Worm (Caenorhabditis elegans) whole organism, young adult: Measurements from ENCODE around the gene miga-1.

Source experiments
- B0035.1 ChIP-seq: sonication (generic microtip); optimal IDR thresholded peaks from 2 replicates; lab custom pipeline; 2016; ENCODE audit warnings: missing genetic modification characterization, mild to moderate bottlenecking, missing compliant biosample characterization, missing genotype, missing genetic modification reagents
- B0261.1 ChIP-seq: sonication (generic microtip); optimal IDR thresholded peaks from 2 replicates; lab custom pipeline; 2016; ENCODE audit warnings: mild to moderate bottlenecking, missing genetic modification characterization, moderate library complexity, missing compliant biosample characterization
- B0336.3 ChIP-seq: fragments of 200-800 bp; sonication (Bioruptor generic); IDR thresholded peaks from 2 replicates; pipeline ENCODE4 v1.3.6; 2022; ENCODE audit warnings: missing genetic modification characterization, missing compliant biosample characterization
- F22D6.2 ChIP-seq: sonication (generic microtip); optimal IDR thresholded peaks from 2 replicates; lab custom pipeline; 2016; ENCODE audit warnings: mild to moderate bottlenecking, missing genetic modification characterization, missing compliant biosample characterization
- F23B12.7 ChIP-seq: sonication (generic microtip); optimal IDR thresholded peaks from 2 replicates; lab custom pipeline; 2017; ENCODE audit warnings: missing genetic modification characterization, mild to moderate bottlenecking, missing compliant biosample characterization, antibody characterized with exemption, moderate library complexity; ENCODE audit not compliant: insufficient read depth
- F37B4.10 ChIP-seq: fragments of 200-800 bp; sonication (Bioruptor generic); IDR thresholded peaks from 2 replicates; pipeline ENCODE4 v1.3.6; 2022; ENCODE audit warnings: missing genetic modification characterization, missing compliant biosample characterization
- F39B2.1 ChIP-seq: fragments of 200-800 bp; sonication (Bioruptor generic); IDR thresholded peaks from 2 replicates; pipeline ENCODE4 v1.3.6; 2022; ENCODE audit warnings: missing genetic modification reagents, missing genetic modification characterization, missing compliant biosample characterization
- F49E8.2 ChIP-seq: sonication (generic microtip); optimal IDR thresholded peaks from 3 replicates; lab custom pipeline; 2017; ENCODE audit warnings: missing genetic modification characterization, mild to moderate bottlenecking, missing compliant biosample characterization, antibody characterized with exemption, moderate library complexity; ENCODE audit not compliant: insufficient read depth
- Y53G8AR.9 ChIP-seq: fragments of 200-800 bp; sonication (Bioruptor generic); conservative IDR thresholded peaks from 2 replicates; pipeline ENCODE4 v1.3.6; 2022; ENCODE audit warnings: missing genetic modification reagents, missing genetic modification characterization, missing compliant biosample characterization
- Y56A3A.18 ChIP-seq: fragments of 200-800 bp; sonication (Bioruptor generic); IDR thresholded peaks from 2 replicates; pipeline ENCODE4 v1.3.6; 2022; ENCODE audit warnings: missing genetic modification reagents, missing genetic modification characterization, missing compliant biosample characterization
- atf-7 ChIP-seq: sonication (generic microtip); optimal IDR thresholded peaks from 2 replicates; lab custom pipeline; 2017; ENCODE audit warnings: mild to moderate bottlenecking, missing genetic modification characterization, missing compliant biosample characterization
- attf-3 ChIP-seq: fragments of 200-800 bp; sonication (Bioruptor generic); conservative IDR thresholded peaks from 2 replicates; pipeline ENCODE4 v1.3.6; 2022; ENCODE audit warnings: missing genetic modification reagents, missing genetic modification characterization, missing compliant biosample characterization
- attf-5 ChIP-seq: fragments of 200-800 bp; sonication (Bioruptor generic); optimal IDR thresholded peaks from 2 replicates; lab custom pipeline; 2018; ENCODE audit warnings: mild to moderate bottlenecking, missing genetic modification characterization, missing compliant biosample characterization
- attf-6 ChIP-seq: fragments of 200-800 bp; sonication (Bioruptor generic); IDR thresholded peaks from 2 replicates; pipeline ENCODE4 v1.3.6; 2022; ENCODE audit warnings: missing genetic modification reagents, missing genetic modification characterization, missing compliant biosample characterization
- cebp-1 ChIP-seq, 2 experiments: fragments of 200-800 bp in 1 of 2; sonication (Bioruptor generic) in 1 of 2; sonication (generic microtip) in 1 of 2; IDR thresholded peaks in 1 of 2; optimal IDR thresholded peaks in 1 of 2; 2 replicates each; pipeline versions ENCODE4 v1.3.6 to Lab custom; 2017 to 2022; ENCODE audit warnings: missing compliant biosample characterization in 2 of 2, missing genetic modification characterization in 2 of 2, mild to moderate bottlenecking in 1 of 2, missing genetic modification reagents in 1 of 2, moderate library complexity in 1 of 2
- cebp-2 ChIP-seq: fragments of 200-800 bp; sonication (Bioruptor generic); IDR thresholded peaks from 2 replicates; pipeline ENCODE4 v1.3.6; 2022; ENCODE audit warnings: missing genetic modification characterization, missing compliant biosample characterization
- ceh-40 ChIP-seq: fragments of 200-800 bp; sonication (Bioruptor generic); IDR thresholded peaks from 2 replicates; pipeline ENCODE4 v1.3.6; 2022; ENCODE audit warnings: missing genetic modification characterization, missing compliant biosample characterization
- dox-1 ChIP-seq: fragments of 200-800 bp; sonication (Bioruptor generic); IDR thresholded peaks from 2 replicates; pipeline ENCODE4 v1.3.6; 2022; ENCODE audit warnings: missing genetic modification reagents, missing genetic modification characterization, missing compliant biosample characterization
- dpl-1 ChIP-seq: fragments of 150-350 bp; optimal IDR thresholded peaks from 2 replicates; lab custom pipeline; 2014; ENCODE audit warnings: missing biosample characterization, missing genetic modification reagents, missing genetic modification characterization
- efl-1 ChIP-seq: fragments of 150-350 bp; optimal IDR thresholded peaks from 2 replicates; lab custom pipeline; 2014; ENCODE audit warnings: missing biosample characterization, missing genetic modification reagents, missing genetic modification characterization
- ekl-4 ChIP-seq: fragments of 200-800 bp; sonication (Bioruptor generic); IDR thresholded peaks from 2 replicates; pipeline ENCODE4 v1.3.6; 2022; ENCODE audit warnings: missing genetic modification reagents, missing genetic modification characterization, missing compliant biosample characterization
- hmg-20 ChIP-seq: fragments of 200-800 bp; sonication (Bioruptor generic); IDR thresholded peaks from 2 replicates; pipeline ENCODE4 v1.3.6; 2022; ENCODE audit warnings: missing genetic modification reagents, missing genetic modification characterization, missing compliant biosample characterization
- madf-6 ChIP-seq: fragments of 200-800 bp; sonication (Bioruptor generic); IDR thresholded peaks from 2 replicates; pipeline ENCODE4 v1.3.6; 2022; ENCODE audit warnings: missing genetic modification reagents, missing genetic modification characterization, missing compliant biosample characterization
- madf-8 ChIP-seq: fragments of 200-800 bp; sonication (Bioruptor generic); conservative IDR thresholded peaks from 2 replicates; pipeline ENCODE4 v1.3.6; 2022; ENCODE audit warnings: missing genetic modification reagents, missing genetic modification characterization, missing compliant biosample characterization
- nfya-2 ChIP-seq: fragments of 200-800 bp; sonication (Bioruptor generic); IDR thresholded peaks from 2 replicates; pipeline ENCODE4 v1.3.6; 2022; ENCODE audit warnings: missing genetic modification reagents, missing genetic modification characterization, missing compliant biosample characterization
- nhr-80 ChIP-seq: sonication (generic microtip); optimal IDR thresholded peaks from 2 replicates; lab custom pipeline; 2016; ENCODE audit warnings: missing genetic modification characterization, missing compliant biosample characterization
- nhr-90 ChIP-seq: sonication (generic microtip); optimal IDR thresholded peaks from 2 replicates; lab custom pipeline; 2016; ENCODE audit warnings: missing genotype, mild to moderate bottlenecking, missing genetic modification characterization, missing compliant biosample characterization
- sdz-38 ChIP-seq: sonication (generic microtip); optimal IDR thresholded peaks from 2 replicates; lab custom pipeline; 2016; ENCODE audit warnings: missing genotype, missing genetic modification characterization, missing compliant biosample characterization
- snpc-1.1 ChIP-seq: sonication (generic microtip); optimal IDR thresholded peaks from 2 replicates; lab custom pipeline; 2017; ENCODE audit warnings: missing genetic modification characterization, mild to moderate bottlenecking, missing compliant biosample characterization, antibody characterized with exemption, moderate library complexity, missing genotype, missing genetic modification reagents; ENCODE audit not compliant: insufficient read depth
- tbp1 ChIP-seq: fragments of 200-800 bp; sonication (Bioruptor generic); optimal IDR thresholded peaks from 2 replicates; lab custom pipeline; 2018; ENCODE audit warnings: mild to moderate bottlenecking, missing genetic modification characterization, missing compliant biosample characterization
- unc-130 ChIP-seq: sonication (generic microtip); optimal IDR thresholded peaks from 2 replicates; lab custom pipeline; 2016; ENCODE audit warnings: missing genetic modification reagents, missing genetic modification characterization, missing compliant biosample characterization
- unc-62 ChIP-seq: fragments of 150-350 bp; optimal IDR thresholded peaks from 2 replicates; lab custom pipeline; 2014; ENCODE audit warnings: missing biosample characterization, missing genetic modification reagents, missing genetic modification characterization
- ztf-22 ChIP-seq: fragments of 200-800 bp; sonication (Bioruptor generic); optimal IDR thresholded peaks from 2 replicates; lab custom pipeline; 2018; ENCODE audit warnings: mild to moderate bottlenecking, missing genetic modification characterization, moderate library complexity, missing compliant biosample characterization

miga-1 gene

ce11 chrV:12400677-12401236, at the start of gene miga-1, which contains the start of gene K01D12.20:
Gene miga-1, minus strand, starts transcription at chrV:12400859.
Gene K01D12.20, minus strand, starts transcription at chrV:12400814.
- TF ChIP-seq cebp-1 (GFP tag; IDR thresholded peaks at IDR 0.05; lab: Robert Waterston, UW) (no peak), cebp-1 (tag; optimal IDR thresholded peaks at IDR 0.05; lab: Kevin White, UChicago) (no peak), F23B12.7 (tag; lab: Kevin White, UChicago) (peak; percentile 4), Y53G8AR.9 (GFP tag; lab: Robert Waterston, UW) (no peak), attf-3 (GFP tag; lab: Robert Waterston, UW) (peak; percentile 96), nfya-2 (no peak), B0261.1 (tag; lab: Kevin White, UChicago) (no peak), madf-6 (GFP tag; lab: Robert Waterston, UW) (peak; percentile 29; the same call in 1 of the 2 replicates), ztf-22 (GFP tag; lab: Kevin White, UChicago) (no peak), B0336.3 (GFP tag; lab: Robert Waterston, UW) (no peak), efl-1 (GFP tag; lab: Kevin White, UChicago) (no peak), attf-6 (GFP tag; lab: Robert Waterston, UW) (no peak), attf-5 (GFP tag; lab: Kevin White, UChicago) (peak; percentile 7), F22D6.2 (no peak), nhr-80 (peak; percentile 18), F39B2.1 (GFP tag; lab: Robert Waterston, UW) (no peak), atf-7 (peak; percentile 33)
- TF ChIP-seq, all 124 proteins: peak for 6

DNA sequence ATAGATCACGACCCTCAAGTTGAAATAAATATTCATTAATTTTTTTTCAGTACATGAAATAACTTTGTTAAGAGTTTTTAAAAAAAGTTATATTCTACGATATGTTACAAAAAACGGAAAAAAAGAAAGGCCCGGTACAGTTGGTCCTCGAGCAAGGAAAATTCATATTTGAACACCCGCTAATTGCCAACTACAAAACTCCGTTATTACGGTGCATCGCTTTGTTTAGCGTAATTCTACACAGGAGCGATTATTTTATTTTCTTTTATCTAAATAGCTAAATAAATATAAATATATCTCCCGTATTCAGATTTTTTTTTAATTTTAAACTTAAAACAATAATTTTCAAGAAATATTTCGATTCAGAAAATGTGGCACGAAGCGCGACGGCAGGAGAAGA, 49.8 kb upstream of the miga-1 start, which contains the start of gene F28C1.1:
F28C1.1 (plus strand) TSS at position 365 of the 400 bp plus-strand sequence.
- TF ChIP-seq hmg-20 (GFP tag; lab: Robert Waterston, UW) (no peak), snpc-1.1 (tag; lab: Kevin White, UChicago) (no peak), attf-3 (GFP tag; lab: Robert Waterston, UW) (peak; percentile 93), dpl-1 (GFP tag; lab: Kevin White, UChicago) (peak; percentile 7), sdz-38 (no peak), efl-1 (GFP tag; lab: Kevin White, UChicago) (peak; percentile 51), B0035.1 (tag; lab: Kevin White, UChicago) (no peak)
- TF ChIP-seq, all 124 proteins: peak for 3

DNA sequence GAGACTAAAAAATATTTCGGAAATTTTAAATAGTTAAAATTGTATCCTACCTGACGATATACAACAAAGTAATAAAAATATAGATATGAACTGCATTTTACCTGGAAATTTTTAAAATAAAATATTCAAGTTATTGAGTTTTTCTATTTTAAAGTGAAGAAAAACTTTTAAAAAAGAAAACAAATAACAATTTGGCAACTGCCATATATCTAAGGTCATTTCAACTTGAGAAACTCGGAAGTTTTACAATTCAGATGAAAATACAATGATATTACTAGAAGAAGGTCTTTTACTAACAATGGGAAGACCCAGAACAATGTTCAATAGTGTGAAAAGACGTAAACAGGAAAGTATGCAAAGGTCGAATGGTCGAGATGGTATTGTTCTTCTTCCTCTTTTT, 49.2 kb upstream of the miga-1 start, which contains the start of gene C54D10.10:
C54D10.10 (minus strand) TSS at position 101 of the 400 bp plus-strand sequence.
- TF ChIP-seq nhr-90 (tag; lab: Kevin White, UChicago) (no peak), dox-1 (GFP tag; lab: Robert Waterston, UW) (no peak), madf-8 (GFP tag; lab: Robert Waterston, UW) (no peak), ceh-40 (GFP tag; lab: Robert Waterston, UW) (no peak), ekl-4 (GFP tag; lab: Robert Waterston, UW) (no peak), unc-130 (GFP tag; lab: Kevin White, UChicago) (no peak), nfya-2 (no peak), cebp-2 (GFP tag; lab: Robert Waterston, UW) (no peak), F49E8.2 (tag; lab: Kevin White, UChicago) (no peak), unc-62 (GFP tag; lab: Kevin White, UChicago) (no peak), cebp-1 (GFP tag; IDR thresholded peaks at IDR 0.05; lab: Robert Waterston, UW) (no peak), cebp-1 (tag; optimal IDR thresholded peaks at IDR 0.05; lab: Kevin White, UChicago) (no peak), tbp1 (no peak), Y56A3A.18 (GFP tag; lab: Robert Waterston, UW) (no peak), F37B4.10 (GFP tag; lab: Robert Waterston, UW) (no peak)
